Fruit fly (Drosophila melanogaster): ENCODE measurements around the gene RpL30.
A peak's percentile ranks its signal among the peaks of the same experiment; 100 is the strongest.

RpL30 gene

dm6 chr2L:19011895-19012645 is 3.0 kb upstream of the RpL30 start (continued):
- no peak for TF ChIP-seq CG33557 (GFP tag; optimal IDR thresholded peaks at IDR 0.05)
- no peak for TF ChIP-seq CG3995 (GFP tag; optimal IDR thresholded peaks at IDR 0.05)
- TF ChIP-seq Bteb2 (GFP tag; optimal IDR thresholded peaks at IDR 0.05), result peak; percentile 79
- no peak for TF ChIP-seq knrl (GFP tag; IDR thresholded peaks at IDR 0.05; ENCODE audit: partially characterized antibody)
- TF ChIP-seq Rfx (GFP tag; IDR thresholded peaks at IDR 0.05), result peak; percentile 89
- peak; percentile 73 for TF ChIP-seq CG1024 (GFP tag; IDR thresholded peaks at IDR 0.05)
- no peak for TF ChIP-seq sima (GFP tag; optimal IDR thresholded peaks at IDR 0.05)
- TF ChIP-seq CG32767 (GFP tag; IDR thresholded peaks at IDR 0.05), result peak; percentile 64; the same call in 1 of the 2 replicates
- TF ChIP-seq HLHmδ (GFP tag; optimal IDR thresholded peaks at IDR 0.05), result no peak
- TF ChIP-seq CG17359 (tag; optimal IDR thresholded peaks at IDR 0.05), result peak; percentile 82
- TF ChIP-seq so (GFP tag; IDR thresholded peaks at IDR 0.05), result peak; percentile 71; the same call in 2 of the 3 replicates
- TF ChIP-seq CG8765 (GFP tag; IDR thresholded peaks at IDR 0.05), result peak; percentile 27; the same call in 1 of the 2 replicates
- peak; percentile 19 for TF ChIP-seq gcm (GFP tag; optimal IDR thresholded peaks at IDR 0.05)
- peak; percentile 68 for TF ChIP-seq Abd-B (GFP tag; optimal IDR thresholded peaks at IDR 0.05)
- peak; percentile 41 for TF ChIP-seq sug (tag; optimal IDR thresholded peaks at IDR 0.05)
- no peak for TF ChIP-seq CG17912 (GFP tag; optimal IDR thresholded peaks at IDR 0.05)
- TF ChIP-seq pan (optimal IDR thresholded peaks at IDR 0.05), result no peak
- TF ChIP-seq pan (GFP tag; optimal IDR thresholded peaks at IDR 0.05 in 1 of 2, IDR thresholded peaks at IDR 0.05 in 1 of 2), result peak in 1 of 2 experiments; percentile 89
- peak; percentile 69 for TF ChIP-seq slp2 (GFP tag; optimal IDR thresholded peaks at IDR 0.05)
- TF ChIP-seq en (GFP tag; optimal IDR thresholded peaks at IDR 0.05), result no peak
- TF ChIP-seq CG15601 (tag; optimal IDR thresholded peaks at IDR 0.05), result peak; percentile 69
- TF ChIP-seq Hmr (GFP tag; optimal IDR thresholded peaks at IDR 0.05), result peak; percentile 93
- TF ChIP-seq CG31365 (tag; optimal IDR thresholded peaks at IDR 0.05), result peak; percentile 50
- peak; percentile 86 for TF ChIP-seq CG34422 (GFP tag; IDR thresholded peaks at IDR 0.05)
- TF ChIP-seq CG12744 (GFP tag; optimal IDR thresholded peaks at IDR 0.05), result peak; percentile 49
- no peak for TF ChIP-seq CkIIα-i1 (GFP tag; IDR thresholded peaks at IDR 0.05)
- TF ChIP-seq CG30403 (GFP tag; optimal IDR thresholded peaks at IDR 0.05), result peak; percentile 81
- TF ChIP-seq pzg (GFP tag; optimal IDR thresholded peaks at IDR 0.05), result no peak
- peak; percentile 91 for TF ChIP-seq dysf (GFP tag; IDR thresholded peaks at IDR 0.05)
- TF ChIP-seq Lhr (GFP tag; optimal IDR thresholded peaks at IDR 0.05), result peak; percentile 16
- TF ChIP-seq CG42726 (GFP tag; IDR thresholded peaks at IDR 0.05; ENCODE audit: partially characterized antibody), result no peak
- TF ChIP-seq jumu (GFP tag; optimal IDR thresholded peaks at IDR 0.05), result peak; percentile 84
- TF ChIP-seq Doc2 (GFP tag; IDR thresholded peaks at IDR 0.05), result no peak
- no peak for TF ChIP-seq lbe (GFP tag; optimal IDR thresholded peaks at IDR 0.05)
- peak; percentile 81 for TF ChIP-seq CG8944 (GFP tag; optimal IDR thresholded peaks at IDR 0.05)
- no peak for TF ChIP-seq fd102C (GFP tag; optimal IDR thresholded peaks at IDR 0.05)
- peak; percentile 76 for TF ChIP-seq fu2 (GFP tag; optimal IDR thresholded peaks at IDR 0.05)
- peak; percentile 86 for TF ChIP-seq Meics (GFP tag; optimal IDR thresholded peaks at IDR 0.05)
- TF ChIP-seq CG30020 (tag; optimal IDR thresholded peaks at IDR 0.05), result no peak

DNA sequence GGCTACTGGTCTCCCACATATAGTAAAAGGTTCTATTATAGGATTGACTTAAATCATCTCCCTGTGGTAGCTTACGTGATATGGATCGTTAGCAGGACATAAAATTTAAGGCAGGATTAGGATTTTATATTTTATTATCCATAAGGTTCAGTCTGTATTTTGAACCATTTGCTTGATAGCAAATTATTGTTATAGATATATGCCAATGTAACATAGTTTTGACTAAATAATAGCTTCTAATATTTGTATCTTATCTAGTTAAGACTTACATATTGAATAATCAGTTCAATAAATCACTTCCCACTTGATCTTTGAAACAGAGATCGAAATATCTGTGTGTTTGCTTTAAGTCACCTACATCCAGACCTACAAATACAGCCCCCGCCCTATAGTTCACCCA is 1.5 kb upstream of the RpL30 start, which contains the start of gene robl37BC:
Gene robl37BC, plus strand, starts transcription at position 301 of the 400 bp plus-strand sequence.
- TF ChIP-seq fd96Cb (tag; optimal IDR thresholded peaks at IDR 0.05) (no peak), Sry-β (GFP tag; optimal IDR thresholded peaks at IDR 0.05) (no peak), CG11093 (GFP tag; IDR thresholded peaks at IDR 0.05) (no peak), CG32772 (GFP tag; IDR thresholded peaks at IDR 0.05) (no peak), NfI (GFP tag; optimal IDR thresholded peaks at IDR 0.05) (no peak), ham (GFP tag; IDR thresholded peaks at IDR 0.05) (no peak), CG42726 (GFP tag; IDR thresholded peaks at IDR 0.05; ENCODE audit: partially characterized antibody) (no peak), CG18476 (GFP tag; optimal IDR thresholded peaks at IDR 0.05) (no peak), mirr (GFP tag; optimal IDR thresholded peaks at IDR 0.05) (no peak), CG12769 (tag; optimal IDR thresholded peaks at IDR 0.05) (no peak), Elba2 (GFP tag; optimal IDR thresholded peaks at IDR 0.05) (no peak)

Measured in whole organism, embryonic.